Fruit fly (Drosophila melanogaster) whole organism, wandering third instar larva: ENCODE measurements around the gene Surf1.

Experiments used
- CG9705 ChIP-seq: fragments of 200-800 bp; sonication (Bioruptor generic); optimal IDR thresholded peaks from 2 replicates; lab custom pipeline; 2018; ENCODE audit warnings: missing biosample characterization, mild to moderate bottlenecking, missing genetic modification characterization
- Dif ChIP-seq: fragments of 200-275, 200-300 bp; sonication (Bioruptor generic); optimal IDR thresholded peaks from 2 replicates; lab custom pipeline; 2018; ENCODE audit warnings: missing biosample characterization, missing genetic modification characterization; ENCODE audit not compliant: partially characterized antibody
- Myc ChIP-seq: fragments of >200 bp; optimal IDR thresholded peaks from 2 replicates; lab custom pipeline; 2017
- Sp1 ChIP-seq: fragments of 200-800 bp; sonication (Bioruptor generic); optimal IDR thresholded peaks from 3 replicates; lab custom pipeline; 2019; ENCODE audit warnings: missing biosample characterization, mild to moderate bottlenecking, missing genetic modification characterization, moderate library complexity
- brk ChIP-seq: fragments of 200-800 bp; sonication (Bioruptor generic); optimal IDR thresholded peaks from 2 replicates; lab custom pipeline; 2016; ENCODE audit warnings: missing biosample characterization, mild to moderate bottlenecking, missing genetic modification characterization
- foxo ChIP-seq, 2 experiments: fragments of 200-800 bp; sonication (Bioruptor generic); optimal IDR thresholded peaks; 2 replicates in 1 of 2; 3 replicates in 1 of 2; lab custom pipeline; 2016 to 2017; ENCODE audit warnings: missing biosample characterization in 2 of 2, missing genetic modification characterization in 2 of 2
- pan ChIP-seq: fragments of >200 bp; optimal IDR thresholded peaks from 2 replicates; lab custom pipeline; 2017
- sage ChIP-seq: fragments of 200-800 bp; sonication (Bioruptor generic); optimal IDR thresholded peaks from 2 replicates; lab custom pipeline; 2016; ENCODE audit warnings: missing biosample characterization, mild to moderate bottlenecking, missing genetic modification characterization

dm6 chr3L:6979387-6980249, 21.5 kb downstream of the Surf1 start, which contains the start of gene Galphai:
- TF ChIP-seq Dif = no peak
- peak in 1 of 2 experiments; percentile 16 for TF ChIP-seq foxo (GFP tag; optimal IDR thresholded peaks at IDR 0.05; lab: Kevin White, UChicago)
- TF ChIP-seq Sp1 (GFP tag; lab: Kevin White, UChicago) = peak; percentile 44
- peak; percentile 6 for TF ChIP-seq Myc
- TF ChIP-seq brk = no peak
- no peak for TF ChIP-seq CG9705 (GFP tag; lab: Kevin White, UChicago)
- no peak for TF ChIP-seq sage (GFP tag; lab: Kevin White, UChicago)
- TF ChIP-seq pan (lab: Kevin White, UChicago) = no peak
